Fruit fly (Drosophila melanogaster): ENCODE data around the gene PNUTS.
"Not testable (repeated sequence)": the region's sequence is repeated elsewhere in the genome, so short reads cannot be mapped to it uniquely, and the experiment has no call there.

Gene PNUTS

DNA sequence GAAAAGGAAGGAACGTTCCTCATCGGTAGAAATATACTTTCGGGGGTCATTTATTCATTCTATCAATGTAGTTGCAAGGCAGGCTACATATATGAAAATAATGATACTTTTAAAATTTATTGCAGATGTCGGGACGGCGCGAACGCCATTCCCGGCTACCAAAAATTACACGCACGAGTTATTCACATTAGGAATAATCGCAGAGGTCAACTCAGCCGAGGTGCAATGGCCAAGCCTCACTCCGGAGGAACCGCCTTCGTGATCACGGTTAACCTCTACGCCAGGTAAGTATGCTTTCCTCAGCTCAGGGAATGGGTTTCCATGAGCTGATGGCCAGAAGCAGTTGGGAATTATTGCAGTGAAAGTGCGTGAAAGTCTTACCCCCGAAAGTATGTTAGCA is 31.1 kb downstream of the PNUTS start (continued):
- TF ChIP-seq CG4360 (GFP tag; IDR thresholded peaks at IDR 0.05): peak; percentile 63
- peak; percentile 10 for TF ChIP-seq Ssrp (tag; optimal IDR thresholded peaks at IDR 0.05)
- peak; percentile 71 for TF ChIP-seq CG15696 (tag; optimal IDR thresholded peaks at IDR 0.05)
- TF ChIP-seq zfh1 (GFP tag; IDR thresholded peaks at IDR 0.05): peak; percentile 75
- TF ChIP-seq dysf (GFP tag; IDR thresholded peaks at IDR 0.05): 0 out of 3 replicates have a peak, but pooled peaks have one; percentile 10
- peak; percentile 15 for TF ChIP-seq gem (tag; optimal IDR thresholded peaks at IDR 0.05)
- peak; percentile 27 for TF ChIP-seq oc (tag; optimal IDR thresholded peaks at IDR 0.05)
- TF ChIP-seq dmrt11E (tag; optimal IDR thresholded peaks at IDR 0.05): peak; percentile 59
- TF ChIP-seq CG1603 (tag; optimal IDR thresholded peaks at IDR 0.05): peak; percentile 51
- peak; percentile 11 for TF ChIP-seq ems (GFP tag; optimal IDR thresholded peaks at IDR 0.05)
- peak; percentile 17 for TF ChIP-seq CG1529 (GFP tag; optimal IDR thresholded peaks at IDR 0.05)
- peak; percentile 23; the same call in 1 of the 3 replicates for TF ChIP-seq z (GFP tag; IDR thresholded peaks at IDR 0.05)
- peak; percentile 5 for TF ChIP-seq D19A (tag; optimal IDR thresholded peaks at IDR 0.05)
- TF ChIP-seq ken (GFP tag; IDR thresholded peaks at IDR 0.05): peak; percentile 75; the same call in 2 of the 3 replicates
- TF ChIP-seq nmo (GFP tag; optimal IDR thresholded peaks at IDR 0.05): peak; percentile 61
- TF ChIP-seq fd96Cb (tag; optimal IDR thresholded peaks at IDR 0.05): peak; percentile 30
- TF ChIP-seq CG2678 (tag; optimal IDR thresholded peaks at IDR 0.05): peak; percentile 24
- TF ChIP-seq fd102C (GFP tag; optimal IDR thresholded peaks at IDR 0.05): peak; percentile 36
- TF ChIP-seq dpn (GFP tag; optimal IDR thresholded peaks at IDR 0.05): peak in 1 of 2 experiments; percentile 40
- TF ChIP-seq Atf-2 (GFP tag; optimal IDR thresholded peaks at IDR 0.05): peak; percentile 31
- TF ChIP-seq sens (GFP tag): peak; percentile 89
- TF ChIP-seq Mad (GFP tag; optimal IDR thresholded peaks at IDR 0.05): peak; percentile 20
- peak; percentile 34 for TF ChIP-seq twi (tag; optimal IDR thresholded peaks at IDR 0.05)
- TF ChIP-seq CG10959 (GFP tag; IDR thresholded peaks at IDR 0.05): peak; percentile 66
- peak; percentile 23 for TF ChIP-seq her (GFP tag; optimal IDR thresholded peaks at IDR 0.05)
- peak; percentile 23 for TF ChIP-seq Blimp-1 (GFP tag; optimal IDR thresholded peaks at IDR 0.05)
- TF ChIP-seq prd, lov (optimal IDR thresholded peaks at IDR 0.05): not testable (repeated sequence)
- peak; percentile 63 for TF ChIP-seq prd (GFP tag; IDR thresholded peaks at IDR 0.05)
- peak; percentile 48; the same call in 1 of the 2 replicates for TF ChIP-seq peb (GFP tag; IDR thresholded peaks at IDR 0.05)
- TF ChIP-seq ase (GFP tag; IDR thresholded peaks at IDR 0.05): 0 out of 3 replicates have a peak, but pooled peaks have one; percentile 25
- peak; percentile 36; the same call in 2 of the 3 replicates for TF ChIP-seq CG17361 (GFP tag; IDR thresholded peaks at IDR 0.05)
- TF ChIP-seq CG17359 (tag; optimal IDR thresholded peaks at IDR 0.05): peak; percentile 53
- TF ChIP-seq otp (GFP tag; IDR thresholded peaks at IDR 0.05): peak; percentile 64; the same call in 1 of the 3 replicates
- TF ChIP-seq CG2199 (GFP tag; IDR thresholded peaks at IDR 0.05): peak; percentile 88; the same call in 2 of the 3 replicates
- peak; percentile 9 for TF ChIP-seq CG16863 (GFP tag; optimal IDR thresholded peaks at IDR 0.05)
- TF ChIP-seq CG7839 (tag; optimal IDR thresholded peaks at IDR 0.05): peak; percentile 45
- peak; percentile 40 for TF ChIP-seq gsb-n (tag; optimal IDR thresholded peaks at IDR 0.05)
- TF ChIP-seq lov (GFP tag; IDR thresholded peaks at IDR 0.05): peak; percentile 18; the same call in 1 of the 3 replicates
- peak; percentile 10 for TF ChIP-seq CG10267 (tag; optimal IDR thresholded peaks at IDR 0.05)
- peak; percentile 24 for TF ChIP-seq NC2α (GFP tag; optimal IDR thresholded peaks at IDR 0.05)
- peak; percentile 39 for TF ChIP-seq Atf3 (GFP tag; optimal IDR thresholded peaks at IDR 0.05)
- peak; percentile 16 for TF ChIP-seq nerfin-1 (tag; optimal IDR thresholded peaks at IDR 0.05)
- TF ChIP-seq CG10209 (GFP tag; optimal IDR thresholded peaks at IDR 0.05): peak; percentile 52
- peak in 1 of 3 experiments; percentile 90 for TF ChIP-seq Stat92E (GFP tag; optimal IDR thresholded peaks at IDR 0.05)
- TF ChIP-seq CG11398 (GFP tag; optimal IDR thresholded peaks at IDR 0.05): peak; percentile 7
- TF ChIP-seq CG11504 (tag; optimal IDR thresholded peaks at IDR 0.05): peak; percentile 52
- TF ChIP-seq insv (GFP tag; optimal IDR thresholded peaks at IDR 0.05): peak in 1 of 2 experiments; percentile 9
- peak; percentile 34 for TF ChIP-seq CG3407 (GFP tag; optimal IDR thresholded peaks at IDR 0.05)
- TF ChIP-seq CG8281 (tag; optimal IDR thresholded peaks at IDR 0.05): peak; percentile 94

Data from whole organism, embryonic.